Fruit fly (Drosophila melanogaster) whole organism, embryonic: ENCODE data around the gene CG44405.

ENCODE experiments used
- Adf1 ChIP-seq: fragments of 200-800 bp; sonication (Bioruptor generic); IDR thresholded peaks from 2 replicates; pipeline ENCODE4 v1.3.6; 2022; ENCODE audit warnings: missing biosample characterization, missing genetic modification characterization
- B-H1 ChIP-seq: fragments of 200-800 bp; sonication (Bioruptor generic); IDR thresholded peaks from 3 replicates; pipeline ENCODE4 v1.3.6; 2022; ENCODE audit warnings: missing biosample characterization, missing genetic modification characterization
- CG10366 ChIP-seq: fragments of 200-800 bp; sonication (Bioruptor generic); IDR thresholded peaks from 2 replicates; pipeline ENCODE4 v1.3.6; 2022; ENCODE audit warnings: missing biosample characterization, missing genetic modification characterization
- CG10654 ChIP-seq: fragments of 200-800 bp; sonication (Bioruptor generic); optimal IDR thresholded peaks from 2 replicates; lab custom pipeline; 2016; ENCODE audit warnings: missing biosample characterization, missing genetic modification characterization
- CG15601 ChIP-seq: fragments of 200-800 bp; sonication (Bioruptor generic); optimal IDR thresholded peaks from 3 replicates; lab custom pipeline; 2019; ENCODE audit warnings: missing biosample characterization, mild to moderate bottlenecking, missing genetic modification characterization, moderate library complexity
- CG18476 ChIP-seq: fragments of 200-800 bp; sonication (Bioruptor generic); optimal IDR thresholded peaks from 2 replicates; lab custom pipeline; 2016; ENCODE audit warnings: missing biosample characterization, mild to moderate bottlenecking, missing genetic modification characterization
- CG2116 ChIP-seq: fragments of 200-800 bp; sonication (Bioruptor generic); optimal IDR thresholded peaks from 3 replicates; lab custom pipeline; 2018; ENCODE audit warnings: missing biosample characterization, mild to moderate bottlenecking, missing genetic modification characterization
- CG2678 ChIP-seq: fragments of 200-800 bp; sonication (Bioruptor generic); optimal IDR thresholded peaks from 3 replicates; lab custom pipeline; 2019; ENCODE audit warnings: missing biosample characterization, mild to moderate bottlenecking, missing genetic modification characterization, moderate library complexity
- CG31224 ChIP-seq: fragments of 200-800 bp; sonication (Bioruptor generic); IDR thresholded peaks from 2 replicates; pipeline ENCODE4 v1.3.6; 2022; ENCODE audit warnings: missing biosample characterization, missing genetic modification characterization
- CG34224 ChIP-seq: fragments of 200-800 bp; sonication (Bioruptor generic); IDR thresholded peaks from 3 replicates; pipeline ENCODE4 v1.3.6; 2022; ENCODE audit warnings: missing biosample characterization, missing genetic modification characterization; ENCODE audit not compliant: partially characterized antibody
- CG34376 ChIP-seq: fragments of 200-800 bp; sonication (Bioruptor generic); optimal IDR thresholded peaks from 2 replicates; lab custom pipeline; 2018; ENCODE audit warnings: missing biosample characterization, mild to moderate bottlenecking, missing genetic modification characterization
- CG6272 ChIP-seq: fragments of 200-800 bp; sonication (Bioruptor generic); IDR thresholded peaks from 2 replicates; pipeline ENCODE4 v1.3.6; 2022; ENCODE audit warnings: missing biosample characterization, missing genetic modification characterization
- CG6765 ChIP-seq: fragments of 200-800 bp; sonication (Bioruptor generic); optimal IDR thresholded peaks from 3 replicates; lab custom pipeline; 2017; ENCODE audit warnings: missing biosample characterization, mild to moderate bottlenecking, missing genetic modification characterization
- CG6791 ChIP-seq: fragments of 200-800 bp; sonication (Bioruptor generic); IDR thresholded peaks from 3 replicates; pipeline ENCODE4 v1.3.6; 2022; ENCODE audit warnings: missing biosample characterization, missing genetic modification characterization; ENCODE audit not compliant: partially characterized antibody
- CG7556 ChIP-seq: fragments of 200-800 bp; sonication (Bioruptor generic); optimal IDR thresholded peaks from 2 replicates; lab custom pipeline; 2017; ENCODE audit warnings: missing biosample characterization, mild to moderate bottlenecking, missing genetic modification characterization
- CG7839 ChIP-seq: fragments of 200-800 bp; sonication (Bioruptor generic); optimal IDR thresholded peaks from 3 replicates; lab custom pipeline; 2018; ENCODE audit warnings: missing biosample characterization, mild to moderate bottlenecking, missing genetic modification characterization, moderate library complexity
- CG8359 ChIP-seq: fragments of 200-800 bp; sonication (Bioruptor generic); optimal IDR thresholded peaks from 2 replicates; lab custom pipeline; 2017; ENCODE audit warnings: missing biosample characterization, mild to moderate bottlenecking, missing genetic modification characterization, borderline replicate concordance
- CG9609 ChIP-seq: fragments of 200-800 bp; sonication (Bioruptor generic); optimal IDR thresholded peaks from 3 replicates; lab custom pipeline; 2016; ENCODE audit warnings: missing biosample characterization, missing genetic modification characterization
- CkIIα-i1 ChIP-seq: fragments of 200-800 bp; sonication (Bioruptor generic); IDR thresholded peaks from 2 replicates; pipeline ENCODE4 v1.3.6; 2022; ENCODE audit warnings: missing biosample characterization, missing genetic modification characterization
- CoRest ChIP-seq: fragments of 200-800 bp; sonication (Bioruptor generic); optimal IDR thresholded peaks from 3 replicates; lab custom pipeline; 2018; ENCODE audit warnings: missing biosample characterization, mild to moderate bottlenecking, missing genetic modification characterization, moderate library complexity
- Dip2 ChIP-seq: fragments of 200-800 bp; sonication (Bioruptor generic); IDR thresholded peaks from 2 replicates; pipeline ENCODE4 v1.3.6; 2022; ENCODE audit warnings: missing biosample characterization, missing genetic modification characterization
- Ets65A ChIP-seq: fragments of 200-800 bp; sonication (Bioruptor generic); peaks from one replicate; lab custom pipeline; 2016; ENCODE audit warnings: missing biosample characterization, missing genetic modification characterization
- GATAe ChIP-seq: fragments of 200-800 bp; sonication (Bioruptor generic); conservative IDR thresholded peaks from 2 replicates; pipeline ENCODE4 v1.3.6; 2022; ENCODE audit warnings: missing biosample characterization, missing genetic modification characterization
- H2.0 ChIP-seq: fragments of 200-800 bp; sonication (Bioruptor generic); IDR thresholded peaks from 2 replicates; pipeline ENCODE4 v1.3.6; 2022; ENCODE audit warnings: missing biosample characterization, missing genetic modification characterization
- NC2α ChIP-seq: fragments of 200-800 bp; sonication (Bioruptor generic); optimal IDR thresholded peaks from 2 replicates; lab custom pipeline; 2016; ENCODE audit warnings: missing biosample characterization, missing genetic modification characterization
- Optix ChIP-seq: fragments of 200-800 bp; sonication (Bioruptor generic); IDR thresholded peaks from 3 replicates; pipeline ENCODE4 v1.3.6; 2022; ENCODE audit warnings: missing biosample characterization, missing genetic modification characterization
- bab2 ChIP-seq: fragments of 200-800 bp; sonication (Bioruptor generic); optimal IDR thresholded peaks from 2 replicates; lab custom pipeline; 2016; ENCODE audit warnings: missing biosample characterization, missing genetic modification characterization
- bcd ChIP-seq: fragments of 200-800 bp; sonication (Bioruptor generic); optimal IDR thresholded peaks from 2 replicates; lab custom pipeline; 2017; ENCODE audit warnings: missing biosample characterization, mild to moderate bottlenecking, missing genetic modification characterization
- bowl ChIP-seq: fragments of 200-800 bp; sonication (Bioruptor generic); IDR thresholded peaks from 2 replicates; pipeline ENCODE4 v1.3.6; 2022; ENCODE audit warnings: missing biosample characterization, missing genetic modification characterization
- ci ChIP-seq: fragments of 200-800 bp; sonication (Bioruptor generic); IDR thresholded peaks from 3 replicates; pipeline ENCODE4 v1.3.6; 2022; ENCODE audit warnings: missing biosample characterization, missing genetic modification characterization
- dan ChIP-seq: fragments of 200-800 bp; sonication (Bioruptor generic); IDR thresholded peaks from 2 replicates; pipeline ENCODE4 v1.3.6; 2022; ENCODE audit warnings: missing biosample characterization, missing genetic modification characterization
- disco-r ChIP-seq: fragments of 200-800 bp; sonication (Bioruptor generic); optimal IDR thresholded peaks from 2 replicates; lab custom pipeline; 2016; ENCODE audit warnings: missing biosample characterization, missing genetic modification characterization
- fd102C ChIP-seq: fragments of 200-800 bp; sonication (Bioruptor generic); optimal IDR thresholded peaks from 2 replicates; lab custom pipeline; 2018; ENCODE audit warnings: missing biosample characterization, mild to moderate bottlenecking, missing genetic modification characterization, moderate library complexity
- fd3F ChIP-seq: fragments of 200-800 bp; sonication (Bioruptor generic); optimal IDR thresholded peaks from 2 replicates; lab custom pipeline; 2018; ENCODE audit warnings: missing biosample characterization, mild to moderate bottlenecking, missing genetic modification characterization, moderate library complexity
- fd64A ChIP-seq: fragments of 200-800 bp; sonication (Bioruptor generic); optimal IDR thresholded peaks from 3 replicates; lab custom pipeline; 2018; ENCODE audit warnings: missing biosample characterization, mild to moderate bottlenecking, missing genetic modification characterization
- gt ChIP-seq: fragments of 200-800 bp; sonication (Bioruptor generic); IDR thresholded peaks from 2 replicates; pipeline ENCODE4 v1.3.6; 2022; ENCODE audit warnings: missing biosample characterization, missing genetic modification characterization
- hbn ChIP-seq: fragments of 200-800 bp; sonication (Bioruptor generic); IDR thresholded peaks from 2 replicates; pipeline ENCODE4 v1.3.6; 2022; ENCODE audit warnings: missing biosample characterization, missing genetic modification characterization; ENCODE audit not compliant: partially characterized antibody
- klu ChIP-seq: fragments of 200-800 bp; sonication (Bioruptor generic); IDR thresholded peaks from 2 replicates; pipeline ENCODE4 v1.3.6; 2022; ENCODE audit warnings: missing biosample characterization, missing genetic modification characterization
- luna ChIP-seq: fragments of 200-800 bp; sonication (Bioruptor generic); optimal IDR thresholded peaks from 2 replicates; lab custom pipeline; 2016; ENCODE audit warnings: missing biosample characterization, missing genetic modification characterization
- nerfin-2 ChIP-seq: fragments of 200-800 bp; sonication (Bioruptor generic); IDR thresholded peaks from 2 replicates; pipeline ENCODE4 v1.3.6; 2022; ENCODE audit warnings: missing biosample characterization, missing genetic modification characterization; ENCODE audit not compliant: partially characterized antibody
- pfk ChIP-seq: fragments of 200-800 bp; sonication (Bioruptor generic); optimal IDR thresholded peaks from 2 replicates; lab custom pipeline; 2018; ENCODE audit warnings: missing biosample characterization, mild to moderate bottlenecking, missing genetic modification characterization, moderate library complexity
- pzg ChIP-seq: fragments of 200-800 bp; sonication (Bioruptor generic); optimal IDR thresholded peaks from 3 replicates; lab custom pipeline; 2018; ENCODE audit warnings: missing biosample characterization, mild to moderate bottlenecking, missing genetic modification characterization, moderate library complexity
- scrt ChIP-seq: fragments of 200-800 bp; sonication (Bioruptor generic); optimal IDR thresholded peaks from 2 replicates; lab custom pipeline; 2018; ENCODE audit warnings: missing biosample characterization, mild to moderate bottlenecking, missing genetic modification characterization, moderate library complexity
- sd ChIP-seq: fragments of 200-800 bp; sonication (Bioruptor generic); optimal IDR thresholded peaks from 3 replicates; lab custom pipeline; 2018; ENCODE audit warnings: missing biosample characterization, mild to moderate bottlenecking, missing genetic modification characterization, moderate library complexity
- sima ChIP-seq: fragments of 200-800 bp; sonication (Bioruptor generic); optimal IDR thresholded peaks from 2 replicates; lab custom pipeline; 2016; ENCODE audit warnings: missing biosample characterization, missing genetic modification characterization
- sqz ChIP-seq: fragments of 200-800 bp; sonication (Bioruptor generic); optimal IDR thresholded peaks from 3 replicates; lab custom pipeline; 2018; ENCODE audit warnings: missing biosample characterization, mild to moderate bottlenecking, missing genetic modification characterization
- sr ChIP-seq: fragments of 200-800 bp; sonication (Bioruptor generic); IDR thresholded peaks from 3 replicates; pipeline ENCODE4 v1.3.6; 2022; ENCODE audit warnings: missing biosample characterization, missing genetic modification characterization
- sug ChIP-seq: fragments of 200-800 bp; optimal IDR thresholded peaks from 2 replicates; lab custom pipeline; 2019; ENCODE audit warnings: missing biosample characterization, mild to moderate bottlenecking, missing genetic modification characterization, moderate library complexity
- usp ChIP-seq: fragments of >200 bp; optimal IDR thresholded peaks from 2 replicates; lab custom pipeline; 2017; ENCODE audit warnings: missing biosample characterization, missing genetic modification characterization

The CG44405 gene

dm6 chr2L:16350742-16351568 is 8.8 kb upstream of the CG44405 start (continued):
- peak; percentile 100 for TF ChIP-seq ci
- TF ChIP-seq CG15601 (tag; lab: Kevin White, UChicago): peak; percentile 98
- peak; percentile 100 for TF ChIP-seq CG34376 (GFP tag; lab: Kevin White, UChicago)
- peak; percentile 99 for TF ChIP-seq CG7556 (GFP tag; lab: Kevin White, UChicago)
- peak; percentile 93 for TF ChIP-seq CkIIα-i1 (GFP tag; lab: Robert Waterston, UW)
- TF ChIP-seq fd64A (GFP tag; lab: Kevin White, UChicago): peak; percentile 98
- TF ChIP-seq CoRest (tag; lab: Kevin White, UChicago): peak; percentile 99
- peak; percentile 93 for TF ChIP-seq GATAe (GFP tag; lab: Robert Waterston, UW)
- TF ChIP-seq CG10654: peak; percentile 97
- peak; percentile 89 for TF ChIP-seq CG2116 (GFP tag; lab: Kevin White, UChicago)
- peak; percentile 96 for TF ChIP-seq CG31224
- no peak for TF ChIP-seq usp (GFP tag; lab: Kevin White, UChicago)
- TF ChIP-seq hbn: no peak
- TF ChIP-seq CG2678 (tag; lab: Kevin White, UChicago): peak; percentile 100
- peak; percentile 90 for TF ChIP-seq Adf1 (GFP tag; lab: Robert Waterston, UW)
- TF ChIP-seq H2.0 (GFP tag; lab: Robert Waterston, UW): peak; percentile 98
- TF ChIP-seq sqz (GFP tag; lab: Kevin White, UChicago): peak; percentile 99
- TF ChIP-seq sug: peak; percentile 98
- peak; percentile 99 for TF ChIP-seq bcd (GFP tag; lab: Kevin White, UChicago)
- TF ChIP-seq scrt: peak; percentile 98
- TF ChIP-seq luna (GFP tag; lab: Kevin White, UChicago): peak; percentile 90
- peak; percentile 96 for TF ChIP-seq sima
- TF ChIP-seq disco-r (GFP tag; lab: Kevin White, UChicago): peak; percentile 97
- peak; percentile 74 for TF ChIP-seq Dip2 (GFP tag; lab: Robert Waterston, UW)
- TF ChIP-seq bab2 (GFP tag; lab: Kevin White, UChicago): peak; percentile 98
- peak; percentile 94 for TF ChIP-seq dan (GFP tag; lab: Robert Waterston, UW)
- TF ChIP-seq fd102C: peak; percentile 92
- peak; percentile 93 for TF ChIP-seq sr (GFP tag; lab: Robert Waterston, UW)
- TF ChIP-seq nerfin-2 (GFP tag; lab: Robert Waterston, UW): no peak
- TF ChIP-seq Optix: peak; percentile 96
- peak; percentile 97 for TF ChIP-seq CG6272 (GFP tag; lab: Robert Waterston, UW)
- TF ChIP-seq NC2α (GFP tag; lab: Kevin White, UChicago): peak; percentile 95
- peak; percentile 99 for TF ChIP-seq fd3F (GFP tag; lab: Kevin White, UChicago)
- TF ChIP-seq CG18476 (GFP tag; lab: Kevin White, UChicago): peak; percentile 98
- peak; percentile 15; the same call in 2 of the 3 replicates for TF ChIP-seq CG34224 (GFP tag; lab: Robert Waterston, UW)
- TF ChIP-seq CG8359: peak; percentile 94
- TF ChIP-seq sd (tag; lab: Kevin White, UChicago): peak; percentile 97
- TF ChIP-seq pfk (GFP tag; lab: Kevin White, UChicago): peak; percentile 55
- TF ChIP-seq CG7839: peak; percentile 100
- TF ChIP-seq CG6765 (GFP tag; lab: Kevin White, UChicago): peak; percentile 99
- no peak for TF ChIP-seq CG6791 (GFP tag; lab: Robert Waterston, UW)
- TF ChIP-seq pzg: peak; percentile 25
- TF ChIP-seq B-H1 (GFP tag; lab: Robert Waterston, UW): peak; percentile 98
- TF ChIP-seq Ets65A (GFP tag; lab: Kevin White, UChicago): peak; percentile 100
- peak; percentile 93 for TF ChIP-seq gt (GFP tag; lab: Robert Waterston, UW)
- peak; percentile 98 for TF ChIP-seq bowl
- TF ChIP-seq CG10366 (GFP tag; lab: Robert Waterston, UW): peak; percentile 99
- peak; percentile 98 for TF ChIP-seq klu (GFP tag; lab: Robert Waterston, UW)
- peak; percentile 97 for TF ChIP-seq CG9609 (GFP tag; lab: Kevin White, UChicago)
